Fruit fly (Drosophila melanogaster): ENCODE results near the gene CG34355.

Gene CG34355

dm6 chr3R:23887096-23887421 is 83.4 kb downstream of the CG34355 start (continued):
- peak; percentile 80 for TF ChIP-seq Atf6 (GFP tag; IDR thresholded peaks at IDR 0.05)
- TF ChIP-seq stc (GFP tag; IDR thresholded peaks at IDR 0.05): peak; percentile 93
- TF ChIP-seq GATAe (GFP tag; conservative IDR thresholded peaks at IDR 0.05): peak; percentile 32; the same call in 1 of the 2 replicates
- TF ChIP-seq B-H1 (GFP tag; IDR thresholded peaks at IDR 0.05): peak; percentile 88
- no peak for TF ChIP-seq Sin3A (optimal IDR thresholded peaks at IDR 0.05)
- no peak for TF ChIP-seq CG15479 (GFP tag; optimal IDR thresholded peaks at IDR 0.05)
- TF ChIP-seq jing (GFP tag; optimal IDR thresholded peaks at IDR 0.05): peak; percentile 76
- TF ChIP-seq CG8944 (GFP tag; optimal IDR thresholded peaks at IDR 0.05): peak; percentile 4
- TF ChIP-seq CG18619 (GFP tag; optimal IDR thresholded peaks at IDR 0.05): peak; percentile 79
- TF ChIP-seq p53 (GFP tag; optimal IDR thresholded peaks at IDR 0.05): no peak
- TF ChIP-seq YL-1 (GFP tag; optimal IDR thresholded peaks at IDR 0.05): peak; percentile 72
- no peak for TF ChIP-seq bbx (GFP tag; IDR thresholded peaks at IDR 0.05; ENCODE audit: partially characterized antibody)
- no peak for TF ChIP-seq grn (GFP tag; optimal IDR thresholded peaks at IDR 0.05)
- no peak for TF ChIP-seq CG34224 (GFP tag; IDR thresholded peaks at IDR 0.05; ENCODE audit: partially characterized antibody)
- TF ChIP-seq C15 (GFP tag; IDR thresholded peaks at IDR 0.05): peak; percentile 75; the same call in 1 of the 3 replicates
- peak; percentile 86 for TF ChIP-seq seq (GFP tag; IDR thresholded peaks at IDR 0.05)
- peak; percentile 91 for TF ChIP-seq CG10654 (GFP tag; optimal IDR thresholded peaks at IDR 0.05)
- no peak for TF ChIP-seq hkb (optimal IDR thresholded peaks at IDR 0.05)
- peak; percentile 95 for TF ChIP-seq hkb (GFP tag; IDR thresholded peaks at IDR 0.05)
- no peak for TF ChIP-seq CG1832 (GFP tag; optimal IDR thresholded peaks at IDR 0.05)
- TF ChIP-seq Ssrp (tag; optimal IDR thresholded peaks at IDR 0.05): peak; percentile 97
- no peak for TF ChIP-seq CG9876 (GFP tag; optimal IDR thresholded peaks at IDR 0.05)
- peak; percentile 59 for TF ChIP-seq Sry-β (GFP tag; optimal IDR thresholded peaks at IDR 0.05)
- peak; percentile 86 for TF ChIP-seq Aef1 (GFP tag; IDR thresholded peaks at IDR 0.05)
- TF ChIP-seq chif (GFP tag; optimal IDR thresholded peaks at IDR 0.05): peak; percentile 38 to 72
- no peak for TF ChIP-seq Poxn (GFP tag; IDR thresholded peaks at IDR 0.05)
- TF ChIP-seq CG11696 (GFP tag; IDR thresholded peaks at IDR 0.05): peak; percentile 80
- no peak for TF ChIP-seq fru (optimal IDR thresholded peaks at IDR 0.05)
- TF ChIP-seq CG17912 (GFP tag; optimal IDR thresholded peaks at IDR 0.05): no peak
- no peak for TF ChIP-seq CG16779 (GFP tag; IDR thresholded peaks at IDR 0.05)
- TF ChIP-seq chinmo (GFP tag; IDR thresholded peaks at IDR 0.05; ENCODE audit: partially characterized antibody): no peak
- TF ChIP-seq CG7745 (tag; optimal IDR thresholded peaks at IDR 0.05): peak; percentile 94
- peak; percentile 85 for TF ChIP-seq ewg (GFP tag; optimal IDR thresholded peaks at IDR 0.05)
- peak; percentile 56 for TF ChIP-seq CG7987 (GFP tag; optimal IDR thresholded peaks at IDR 0.05)
- TF ChIP-seq E2f2 (GFP tag; IDR thresholded peaks at IDR 0.05): peak; percentile 74
- TF ChIP-seq CG17612 (GFP tag; IDR thresholded peaks at IDR 0.05): peak; percentile 85
- peak; percentile 81 for TF ChIP-seq CG5953 (GFP tag; IDR thresholded peaks at IDR 0.05)
- peak; percentile 79 for TF ChIP-seq Vsx1 (GFP tag; optimal IDR thresholded peaks at IDR 0.05)
- peak; percentile 95 for TF ChIP-seq CG17359 (tag; optimal IDR thresholded peaks at IDR 0.05)
- peak; percentile 82 for TF ChIP-seq Gsc (GFP tag; IDR thresholded peaks at IDR 0.05)
- TF ChIP-seq Gug (GFP tag; IDR thresholded peaks at IDR 0.05): peak; percentile 89
- peak; percentile 81 for TF ChIP-seq kah (GFP tag; optimal IDR thresholded peaks at IDR 0.05)
- TF ChIP-seq slp2 (GFP tag; optimal IDR thresholded peaks at IDR 0.05): no peak
- peak; percentile 45 for TF ChIP-seq CG15073 (GFP tag; optimal IDR thresholded peaks at IDR 0.05)
- peak in 1 of 3 experiments; percentile 93 for TF ChIP-seq Stat92E (GFP tag; optimal IDR thresholded peaks at IDR 0.05)
- TF ChIP-seq nerfin-2 (GFP tag; IDR thresholded peaks at IDR 0.05; ENCODE audit: partially characterized antibody): no peak
- no peak for TF ChIP-seq Side (GFP tag; optimal IDR thresholded peaks at IDR 0.05)
- peak; percentile 76 for TF ChIP-seq fd102C (GFP tag; optimal IDR thresholded peaks at IDR 0.05)
- no peak for TF ChIP-seq pb (GFP tag; optimal IDR thresholded peaks at IDR 0.05)
- TF ChIP-seq BEAF-32 (GFP tag; optimal IDR thresholded peaks at IDR 0.05): no peak
- TF ChIP-seq pho (GFP tag; optimal IDR thresholded peaks at IDR 0.05): no peak
- no peak for TF ChIP-seq pfk (GFP tag; optimal IDR thresholded peaks at IDR 0.05)

Measured in whole organism, embryonic.